Fruit fly (Drosophila melanogaster) whole organism, embryonic: ENCODE data around the gene CalpB.
A peak's percentile ranks its signal among the peaks of the same experiment; 100 is the strongest.

Experiments used
- CG10366 ChIP-seq: fragments of 200-800 bp; sonication (Bioruptor generic); IDR thresholded peaks from 2 replicates; pipeline ENCODE4 v1.3.6; 2022; ENCODE audit warnings: missing biosample characterization, missing genetic modification characterization
- CG2116 ChIP-seq: fragments of 200-800 bp; sonication (Bioruptor generic); optimal IDR thresholded peaks from 3 replicates; lab custom pipeline; 2018; ENCODE audit warnings: missing biosample characterization, mild to moderate bottlenecking, missing genetic modification characterization
- Dfd ChIP-seq, 2 experiments: fragments of >200 bp; optimal IDR thresholded peaks; 2 replicates each; lab custom pipeline; 2017; ENCODE audit warnings: missing biosample characterization in 2 of 2, missing genetic modification characterization in 2 of 2
- fu2 ChIP-seq: fragments of 200-800 bp; sonication (Bioruptor generic); optimal IDR thresholded peaks from 2 replicates; lab custom pipeline; 2016; ENCODE audit warnings: missing biosample characterization, missing genetic modification characterization
- vfl ChIP-seq: fragments of 200-800 bp; sonication (Bioruptor generic); optimal IDR thresholded peaks from 2 replicates; lab custom pipeline; 2016; ENCODE audit warnings: missing biosample characterization, missing genetic modification characterization

DNA sequence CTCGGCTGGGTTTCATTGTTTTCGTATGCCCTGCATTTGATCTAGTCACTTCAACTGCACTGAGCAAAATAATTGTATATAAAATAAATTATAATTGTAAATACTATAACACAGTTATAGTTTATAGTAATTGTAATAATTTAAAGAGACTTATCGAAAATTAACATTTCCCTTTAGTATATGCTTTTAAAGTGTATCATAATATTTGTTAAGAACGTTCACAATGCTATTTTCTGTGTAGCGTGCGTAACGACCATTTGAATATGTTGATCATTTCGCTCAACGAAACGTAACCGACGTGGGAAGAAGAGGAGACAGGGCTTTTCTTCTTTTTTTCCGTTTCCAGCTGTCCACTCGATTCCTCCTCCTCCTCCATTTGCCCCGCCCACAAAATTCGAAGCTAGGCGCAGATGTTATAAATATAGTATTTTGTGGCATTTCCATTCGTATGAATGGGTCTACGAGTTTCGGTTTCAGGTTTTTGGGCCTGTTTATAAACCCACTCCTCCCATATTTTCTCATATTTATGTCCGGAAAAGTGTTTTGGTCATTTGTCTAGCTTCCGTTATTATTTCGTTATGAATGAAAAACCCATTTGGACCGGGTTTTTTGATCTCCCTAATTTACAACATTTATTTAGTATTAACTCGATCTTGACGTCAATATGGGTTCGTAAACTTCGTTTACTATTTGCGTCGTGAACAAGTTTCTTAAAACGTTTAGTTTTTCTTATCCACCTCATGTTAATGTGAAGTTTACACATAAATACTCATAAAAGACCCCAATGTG, 31.9 kb upstream of the CalpB start:
- TF ChIP-seq CG10366 (GFP tag; lab: Robert Waterston, UW) (peak; percentile 67), fu2 (GFP tag; lab: Kevin White, UChicago) (no peak), Dfd (GFP tag; optimal IDR thresholded peaks at IDR 0.05; lab: Kevin White, UChicago) (no peak), CG2116 (GFP tag; lab: Kevin White, UChicago) (no peak), vfl (GFP tag; lab: Kevin White, UChicago) (no peak)
